Worm (Caenorhabditis elegans): Measurements from ENCODE around the gene fbxb-62.
"Not testable (repeated sequence)": the region's sequence is repeated elsewhere in the genome, so short reads cannot be mapped to it uniquely, and the experiment has no call there.

- TF ChIP-seq sptf-1 (tag; optimal IDR thresholded peaks at IDR 0.05); ztf-11 (tag; optimal IDR thresholded peaks at IDR 0.05); egl-27 (tag; optimal IDR thresholded peaks at IDR 0.05); egl-13 (tag; optimal IDR thresholded peaks at IDR 0.05); alr-1 (tag; optimal IDR thresholded peaks at IDR 0.05; ENCODE audit: borderline replicate concordance); lir-3 (tag; optimal IDR thresholded peaks at IDR 0.05; ENCODE audit: poor library complexity); nhr-11 (tag; optimal IDR thresholded peaks at IDR 0.05); lsy-2 (tag; optimal IDR thresholded peaks at IDR 0.05); rnt-1 (tag; optimal IDR thresholded peaks at IDR 0.05); fkh-10 (GFP tag; optimal IDR thresholded peaks at IDR 0.05); unc-62 (GFP tag; optimal IDR thresholded peaks at IDR 0.05): not testable (repeated sequence)
These were observed 15.2 kb upstream of the fbxb-62 start, which contains the start of gene srh-208 for ce11 chrV:19317058-19317457.
